Worm (Caenorhabditis elegans) whole organism, midembryonic: ENCODE measurements around the gene F44D12.10.

Source experiments
- T22C8.4 ChIP-seq: fragments of 200-800 bp; sonication (Bioruptor generic); IDR thresholded peaks from 2 replicates; pipeline ENCODE4 v1.3.6; 2022; ENCODE audit warnings: missing genetic modification characterization, missing compliant biosample characterization
- cog-1 ChIP-seq: sonication (generic microtip); optimal IDR thresholded peaks from 2 replicates; lab custom pipeline; 2016; ENCODE audit warnings: missing genetic modification characterization, missing compliant biosample characterization
- flt-1 ChIP-seq: fragments of 200-800 bp; sonication (Bioruptor generic); IDR thresholded peaks from 2 replicates; pipeline ENCODE4 v1.3.6; 2022; ENCODE audit warnings: missing genetic modification characterization, missing compliant biosample characterization
- klf-2 ChIP-seq: fragments of 200-800 bp; sonication (Bioruptor generic); conservative IDR thresholded peaks from 2 replicates; pipeline ENCODE4 v1.3.6; 2022; ENCODE audit warnings: missing genetic modification reagents, missing genetic modification characterization, missing compliant biosample characterization
- med-1 ChIP-seq: sonication (generic microtip); optimal IDR thresholded peaks from 2 replicates; lab custom pipeline; 2017; ENCODE audit warnings: missing genetic modification characterization, mild to moderate bottlenecking, missing compliant biosample characterization, antibody characterized with exemption, missing genetic modification reagents; ENCODE audit not compliant: insufficient read depth
- ref-1 ChIP-seq: fragments of 200-800 bp; sonication (Bioruptor generic); conservative IDR thresholded peaks from 2 replicates; pipeline ENCODE4 v1.3.6; 2022; ENCODE audit warnings: missing genetic modification reagents, missing genetic modification characterization, missing compliant biosample characterization
- tab-1 ChIP-seq: fragments of 200-800 bp; sonication (Bioruptor generic); IDR thresholded peaks from 2 replicates; pipeline ENCODE4 v1.3.6; 2022; ENCODE audit warnings: missing genetic modification characterization, missing compliant biosample characterization
- ztf-23 ChIP-seq: fragments of 200-800 bp; sonication (Bioruptor generic); IDR thresholded peaks from 2 replicates; pipeline ENCODE4 v1.3.6; 2022; ENCODE audit warnings: missing genetic modification reagents, missing genetic modification characterization, missing compliant biosample characterization
- ztf-29 ChIP-seq: fragments of 200-800 bp; sonication (Bioruptor generic); IDR thresholded peaks from 2 replicates; pipeline ENCODE4 v1.3.6; 2022; ENCODE audit warnings: missing genetic modification reagents, missing genetic modification characterization, missing compliant biosample characterization

- TF ChIP-seq ref-1 (no peak), T22C8.4 (no peak), med-1 (GFP tag; lab: Kevin White, UChicago) (no peak), tab-1 (GFP tag; lab: Robert Waterston, UW) (no peak), cog-1 (tag; lab: Kevin White, UChicago) (no peak), ztf-29 (GFP tag; lab: Robert Waterston, UW) (no peak), flt-1 (GFP tag; lab: Robert Waterston, UW) (no peak), ztf-23 (no peak), klf-2 (no peak)
Observed at ce11 chrIV:10009536-10009935, 27.3 kb downstream of the F44D12.10 start, which contains the start of gene magu-4.
